Worm (Caenorhabditis elegans) whole organism, L4/young adult: ENCODE measurements around the gene F21C10.13.

Experiments
- W03F9.2 ChIP-seq: fragments of 150-350 bp; optimal IDR thresholded peaks from 2 replicates; lab custom pipeline; 2014; ENCODE audit warnings: missing biosample characterization, missing genetic modification characterization
- dao-5 ChIP-seq: sonication (generic microtip); optimal IDR thresholded peaks from 2 replicates; lab custom pipeline; 2016; ENCODE audit warnings: missing genotype, missing genetic modification characterization, moderate library complexity, missing compliant biosample characterization
- him-1 ChIP-seq: sonication (generic microtip); optimal IDR thresholded peaks from 2 replicates; lab custom pipeline; 2016; ENCODE audit warnings: missing genotype, missing genetic modification reagents, missing genetic modification characterization, missing compliant biosample characterization

DNA sequence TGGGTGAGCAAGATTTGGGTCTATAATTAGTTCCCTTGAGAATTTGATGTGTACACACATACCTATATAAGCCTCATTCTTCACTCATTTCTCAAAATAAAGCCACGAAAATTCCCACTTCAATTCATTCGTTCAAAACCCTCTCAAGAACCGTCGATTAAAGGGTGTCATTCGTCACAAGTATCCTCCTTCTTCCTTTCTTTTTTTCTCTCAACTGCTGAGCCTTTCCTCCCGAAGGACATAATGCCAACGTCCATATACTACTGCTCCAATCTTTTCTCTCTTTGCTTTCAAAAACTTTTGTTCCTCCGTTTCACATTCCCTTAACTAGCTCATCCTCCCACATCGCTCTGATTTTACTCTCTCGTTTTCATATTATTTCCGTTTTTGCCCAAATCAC, 29.9 kb upstream of the F21C10.13 start, which contains the start of gene T27E4.1:
- TF ChIP-seq him-1 (tag; lab: Kevin White, UChicago) (no peak), W03F9.2 (no peak), dao-5 (tag; lab: Kevin White, UChicago) (no peak)
